Worm (Caenorhabditis elegans) whole organism, mixed stage, embryonic: ENCODE data around the gene W04B5.3.
"Not testable (repeated sequence)": the region's sequence is repeated elsewhere in the genome, so short reads cannot be mapped to it uniquely, and the experiment has no call there.

Experiments
- M03D4.4 ChIP-seq: sonication (generic microtip); optimal IDR thresholded peaks from 2 replicates; lab custom pipeline; 2017; ENCODE audit warnings: mild to moderate bottlenecking, missing genetic modification characterization, missing compliant biosample characterization
- bed-3 ChIP-seq: fragments of 200-800 bp; sonication (Bioruptor generic); optimal IDR thresholded peaks from 3 replicates; lab custom pipeline; 2018; ENCODE audit warnings: mild to moderate bottlenecking, missing genetic modification characterization, moderate library complexity, missing compliant biosample characterization
- blmp-1 ChIP-seq: fragments of 150-350 bp; optimal IDR thresholded peaks from 2 replicates; lab custom pipeline; 2014; ENCODE audit warnings: missing biosample characterization, missing genetic modification characterization
- ceh-39 ChIP-seq: fragments of 150-350 bp; optimal IDR thresholded peaks from 2 replicates; lab custom pipeline; 2014; ENCODE audit warnings: missing biosample characterization, missing genetic modification characterization
- ceh-43 ChIP-seq: fragments of 200-800 bp; sonication (Bioruptor generic); optimal IDR thresholded peaks from 2 replicates; lab custom pipeline; 2018; ENCODE audit warnings: mild to moderate bottlenecking, missing genetic modification characterization, moderate library complexity, missing compliant biosample characterization
- ceh-83 ChIP-seq: fragments of 200-800 bp; sonication (Bioruptor generic); optimal IDR thresholded peaks from 2 replicates; lab custom pipeline; 2018; ENCODE audit warnings: mild to moderate bottlenecking, missing genetic modification characterization, missing compliant biosample characterization
- ces-1 ChIP-seq: fragments of 150-350 bp; optimal IDR thresholded peaks from 2 replicates; lab custom pipeline; 2014; ENCODE audit warnings: missing biosample characterization, missing genetic modification reagents, missing genetic modification characterization
- cnd-1 ChIP-seq: fragments of 200-800 bp; sonication (Bioruptor generic); optimal IDR thresholded peaks from 2 replicates; lab custom pipeline; 2018; ENCODE audit warnings: mild to moderate bottlenecking, missing genetic modification characterization, missing compliant biosample characterization
- drap-1 ChIP-seq: fragments of 200-800 bp; sonication (Bioruptor generic); optimal IDR thresholded peaks from 3 replicates; lab custom pipeline; 2018; ENCODE audit warnings: mild to moderate bottlenecking, missing genetic modification characterization, missing compliant biosample characterization
- elt-1 ChIP-seq: sonication (generic microtip); optimal IDR thresholded peaks from 2 replicates; lab custom pipeline; 2017; ENCODE audit warnings: missing genetic modification characterization, mild to moderate bottlenecking, missing compliant biosample characterization, antibody characterized with exemption, moderate library complexity, borderline replicate concordance; ENCODE audit not compliant: insufficient read depth
- elt-3 ChIP-seq: fragments of 150-350 bp; optimal IDR thresholded peaks from 2 replicates; lab custom pipeline; 2014; ENCODE audit warnings: missing biosample characterization, missing genetic modification characterization
- flh-1 ChIP-seq: fragments of 200-800 bp; sonication (Bioruptor generic); optimal IDR thresholded peaks from 2 replicates; lab custom pipeline; 2018; ENCODE audit warnings: mild to moderate bottlenecking, missing genetic modification characterization, moderate library complexity, missing compliant biosample characterization
- ham-2 ChIP-seq: fragments of 200-800 bp; sonication (Bioruptor generic); optimal IDR thresholded peaks from 2 replicates; lab custom pipeline; 2018; ENCODE audit warnings: mild to moderate bottlenecking, missing genetic modification characterization, missing compliant biosample characterization
- hlh-1 ChIP-seq: fragments of 150-350 bp; optimal IDR thresholded peaks from 2 replicates; lab custom pipeline; 2014; ENCODE audit warnings: missing biosample characterization, missing genetic modification reagents, missing genetic modification characterization
- lin-13 ChIP-seq: fragments of 150-350 bp; optimal IDR thresholded peaks from 2 replicates; lab custom pipeline; 2014; ENCODE audit warnings: missing biosample characterization, missing genetic modification characterization
- lin-32 ChIP-seq: fragments of 200-800 bp; sonication (Bioruptor generic); optimal IDR thresholded peaks from 2 replicates; lab custom pipeline; 2018; ENCODE audit warnings: mild to moderate bottlenecking, missing genetic modification characterization, missing compliant biosample characterization
- lsy-2 ChIP-seq: fragments of 150-350 bp; optimal IDR thresholded peaks from 2 replicates; lab custom pipeline; 2014; ENCODE audit warnings: missing biosample characterization, missing genetic modification characterization
- mab-5 ChIP-seq: fragments of 150-350 bp; optimal IDR thresholded peaks from 2 replicates; lab custom pipeline; 2014; ENCODE audit warnings: missing biosample characterization, missing genetic modification characterization
- mep-1 ChIP-seq: fragments of 150-350 bp; optimal IDR thresholded peaks from 2 replicates; lab custom pipeline; 2017; ENCODE audit warnings: missing biosample characterization, missing genetic modification reagents, missing genetic modification characterization, inconsistent platforms
- mls-2 ChIP-seq: sonication (generic microtip); optimal IDR thresholded peaks from 2 replicates; lab custom pipeline; 2016; ENCODE audit warnings: mild to moderate bottlenecking, missing genetic modification characterization, moderate library complexity, missing compliant biosample characterization
- nhr-12 ChIP-seq: fragments of 150-350 bp; optimal IDR thresholded peaks from 2 replicates; lab custom pipeline; 2014; ENCODE audit warnings: missing biosample characterization, missing genetic modification characterization
- nhr-2 ChIP-seq: fragments of 150-350 bp; optimal IDR thresholded peaks from 2 replicates; lab custom pipeline; 2014; ENCODE audit warnings: missing biosample characterization, missing genetic modification characterization
- nhr-237 ChIP-seq: fragments of 150-350 bp; optimal IDR thresholded peaks from 2 replicates; lab custom pipeline; 2014; ENCODE audit warnings: missing biosample characterization, missing genetic modification characterization
- nhr-28 ChIP-seq: fragments of 150-350 bp; optimal IDR thresholded peaks from 2 replicates; lab custom pipeline; 2014; ENCODE audit warnings: missing biosample characterization, missing genetic modification characterization
- pha-4 ChIP-seq: fragments of 150-350 bp; optimal IDR thresholded peaks from 2 replicates; lab custom pipeline; 2018; ENCODE audit warnings: missing biosample characterization, missing genetic modification reagents, missing genetic modification characterization
- sem-2 ChIP-seq: fragments of 200-800 bp; sonication (Bioruptor generic); optimal IDR thresholded peaks from 2 replicates; lab custom pipeline; 2018; ENCODE audit warnings: mild to moderate bottlenecking, missing genetic modification characterization, missing compliant biosample characterization
- snpc-4 ChIP-seq: fragments of 150-350 bp; optimal IDR thresholded peaks from 2 replicates; lab custom pipeline; 2014; ENCODE audit warnings: missing biosample characterization, missing genetic modification characterization
- sptf-1 ChIP-seq: sonication (generic microtip); optimal IDR thresholded peaks from 2 replicates; lab custom pipeline; 2017; ENCODE audit warnings: mild to moderate bottlenecking, missing genetic modification characterization, moderate library complexity, missing compliant biosample characterization
- tbx-8 ChIP-seq: fragments of 200-800 bp; sonication (Bioruptor generic); optimal IDR thresholded peaks from 2 replicates; lab custom pipeline; 2018; ENCODE audit warnings: mild to moderate bottlenecking, missing genetic modification characterization, moderate library complexity, missing compliant biosample characterization
- unc-120 ChIP-seq: sonication (generic microtip); optimal IDR thresholded peaks from 2 replicates; lab custom pipeline; 2017; ENCODE audit warnings: missing genetic modification characterization, missing compliant biosample characterization; ENCODE audit not compliant: poor library complexity, severe bottlenecking
- unc-39 ChIP-seq: fragments of 150-350 bp; optimal IDR thresholded peaks from 2 replicates; lab custom pipeline; 2014; ENCODE audit warnings: missing biosample characterization, missing genetic modification characterization
- unc-62 ChIP-seq: fragments of 150-350 bp; optimal IDR thresholded peaks from 2 replicates; lab custom pipeline; 2014; ENCODE audit warnings: missing biosample characterization, missing genetic modification reagents, missing genetic modification characterization
- zip-8 ChIP-seq: fragments of 150-350 bp; optimal IDR thresholded peaks from 2 replicates; lab custom pipeline; 2014; ENCODE audit warnings: missing biosample characterization, missing genetic modification characterization
- ztf-11 ChIP-seq: fragments of 150-350 bp; optimal IDR thresholded peaks from 2 replicates; lab custom pipeline; 2014; ENCODE audit warnings: missing biosample characterization, missing genetic modification characterization

The W04B5.3 gene

ce11 chrIII:2455456-2455855 lies 37.1 kb downstream of the W04B5.3 start:
- TF ChIP-seq ham-2 (peak; percentile 35), cnd-1 (tag; lab: Kevin White, UChicago) (peak; percentile 8), lin-32 (GFP tag; lab: Kevin White, UChicago) (peak; percentile 13)

ce11 chrIII:2458742-2459141 lies 40.4 kb downstream of the W04B5.3 start, which contains the start of gene E02H9.3:
E02H9.3 (plus strand) TSS chrIII:2459042.
- not testable (repeated sequence) for TF ChIP-seq sem-2, bed-3, drap-1 (GFP tag; lab: Kevin White, UChicago)

- TF ChIP-seq zip-8 (tag; lab: Kevin White, UChicago): no peak
- no peak for TF ChIP-seq mls-2 (tag; lab: Kevin White, UChicago)
- no peak for TF ChIP-seq lsy-2 (tag; lab: Kevin White, UChicago)
- no peak for TF ChIP-seq elt-1
- no peak for TF ChIP-seq lin-13 (tag; lab: Kevin White, UChicago)
- no peak for TF ChIP-seq sptf-1 (tag; lab: Kevin White, UChicago)
- TF ChIP-seq snpc-4: no peak
- no peak for TF ChIP-seq unc-120 (tag; lab: Kevin White, UChicago)
- TF ChIP-seq nhr-2 (tag; lab: Kevin White, UChicago): no peak
- no peak for TF ChIP-seq bed-3 (GFP tag; lab: Kevin White, UChicago)
- no peak for TF ChIP-seq ceh-39 (tag; lab: Kevin White, UChicago)
- TF ChIP-seq drap-1 (GFP tag; lab: Kevin White, UChicago): no peak
- TF ChIP-seq, all 35 proteins: peak for 0
Observed at ce11 chrIII:2468202-2468601, 49.9 kb downstream of the W04B5.3 start, which contains the start of the genes E02H9.9 and E02H9.1. E02H9.9 (minus strand) TSS chrIII:2468302. E02H9.1 (plus strand) TSS chrIII:2468486.

- TF ChIP-seq sem-2 (GFP tag; lab: Kevin White, UChicago) (no peak), ceh-83 (GFP tag; lab: Kevin White, UChicago) (no peak), sptf-1 (tag; lab: Kevin White, UChicago) (peak; percentile 43), unc-39 (no peak), hlh-1 (tag; lab: Kevin White, UChicago) (peak; percentile 14), pha-4 (tag; lab: Kevin White, UChicago) (peak; percentile 13), M03D4.4 (tag; lab: Kevin White, UChicago) (peak; percentile 29), ceh-43 (GFP tag; lab: Kevin White, UChicago) (no peak), unc-62 (peak; percentile 26), mep-1 (tag; lab: Kevin White, UChicago) (peak; percentile 22), tbx-8 (no peak), lsy-2 (tag; lab: Kevin White, UChicago) (peak; percentile 56), mab-5 (no peak), ces-1 (peak; percentile 10), nhr-237 (peak; percentile 6), ceh-39 (tag; lab: Kevin White, UChicago) (no peak), bed-3 (GFP tag; lab: Kevin White, UChicago) (no peak), elt-3 (tag; lab: Kevin White, UChicago) (no peak), flh-1 (no peak), ztf-11 (tag; lab: Kevin White, UChicago) (no peak), lin-13 (tag; lab: Kevin White, UChicago) (peak; percentile 68), elt-1 (no peak), zip-8 (tag; lab: Kevin White, UChicago) (no peak), cnd-1 (tag; lab: Kevin White, UChicago) (peak; percentile 27), blmp-1 (peak; percentile 43), nhr-12 (tag; lab: Kevin White, UChicago) (no peak), nhr-28 (tag; lab: Kevin White, UChicago) (no peak), unc-120 (tag; lab: Kevin White, UChicago) (peak; percentile 59)
Observed at ce11 chrIII:2471855-2472254, 53.5 kb downstream of the W04B5.3 start.
